Fruit fly (Drosophila melanogaster) whole organism, pupa: ENCODE measurements around the gene CG10560.

Experiments
- CG9948 ChIP-seq: fragments of 200-800 bp; sonication (Bioruptor generic); optimal IDR thresholded peaks from 2 replicates; lab custom pipeline; 2018; ENCODE audit warnings: missing biosample characterization, mild to moderate bottlenecking, missing genetic modification characterization, moderate library complexity
- Pif1B ChIP-seq: fragments of 200-800 bp; sonication (Bioruptor generic); optimal IDR thresholded peaks from 3 replicates; lab custom pipeline; 2016; ENCODE audit warnings: missing biosample characterization, missing genetic modification characterization

- TF ChIP-seq CG9948 (tag; lab: Kevin White, UChicago) (no peak), Pif1B (GFP tag; lab: Kevin White, UChicago) (no peak)
Observed at dm6 chr3R:25297678-25298077, 22.2 kb downstream of the CG10560 start, which contains the start of gene CG31097.
